Fruit fly (Drosophila melanogaster) whole organism, prepupa: Measurements from ENCODE around the gene stac.

Source experiments
- CG10631 ChIP-seq: fragments of 200-800 bp; sonication (Bioruptor generic); optimal IDR thresholded peaks from 2 replicates; lab custom pipeline; 2016; ENCODE audit warnings: missing biosample characterization, missing genetic modification characterization
- CG10669 ChIP-seq: fragments of 200-800 bp; sonication (Bioruptor generic); optimal IDR thresholded peaks from 3 replicates; lab custom pipeline; 2018; ENCODE audit warnings: missing biosample characterization, mild to moderate bottlenecking, missing genetic modification characterization, moderate library complexity
- CG11294 ChIP-seq: fragments of 200-800 bp; sonication (Bioruptor generic); IDR thresholded peaks from 2 replicates; pipeline ENCODE4 v1.3.6; 2022; ENCODE audit warnings: missing biosample characterization, missing genetic modification characterization
- CG11762 ChIP-seq: fragments of 200-800 bp; sonication (Bioruptor generic); optimal IDR thresholded peaks from 3 replicates; lab custom pipeline; 2016; ENCODE audit warnings: missing biosample characterization, missing genetic modification characterization; ENCODE audit not compliant: insufficient read depth
- CG11902 ChIP-seq: fragments of 200-800 bp; sonication (Bioruptor generic); optimal IDR thresholded peaks from 3 replicates; lab custom pipeline; 2016; ENCODE audit warnings: missing biosample characterization, missing genetic modification characterization
- CG15336 ChIP-seq: fragments of 200-800 bp; sonication (Bioruptor generic); IDR thresholded peaks from 2 replicates; pipeline ENCODE4 v1.3.6; 2022; ENCODE audit warnings: missing biosample characterization, missing genetic modification characterization
- CG1621 ChIP-seq: fragments of 200-800 bp; sonication (Bioruptor generic); optimal IDR thresholded peaks from 3 replicates; lab custom pipeline; 2018; ENCODE audit warnings: missing biosample characterization, mild to moderate bottlenecking, missing genetic modification characterization
- CG16779 ChIP-seq: fragments of 200-800 bp; sonication (Bioruptor generic); optimal IDR thresholded peaks from 3 replicates; lab custom pipeline; 2017; ENCODE audit warnings: missing biosample characterization, mild to moderate bottlenecking, missing genetic modification characterization
- CG31627 ChIP-seq: fragments of 200-800 bp; sonication (Bioruptor generic); optimal IDR thresholded peaks from 3 replicates; lab custom pipeline; 2016; ENCODE audit warnings: missing biosample characterization, missing genetic modification characterization
- CG32006 ChIP-seq: fragments of 200-800 bp; sonication (Bioruptor generic); optimal IDR thresholded peaks from 3 replicates; lab custom pipeline; 2017; ENCODE audit warnings: missing biosample characterization, mild to moderate bottlenecking, missing genetic modification characterization
- CG34406 ChIP-seq: fragments of 200-800 bp; sonication (Bioruptor generic); optimal IDR thresholded peaks from 3 replicates; lab custom pipeline; 2016; ENCODE audit warnings: missing biosample characterization, missing genetic modification characterization
- CG3919 ChIP-seq: fragments of 200-800 bp; sonication (Bioruptor generic); optimal IDR thresholded peaks from 3 replicates; lab custom pipeline; 2016; ENCODE audit warnings: missing biosample characterization, missing genetic modification characterization
- CG4318 ChIP-seq: fragments of 200-800 bp; sonication (Bioruptor generic); optimal IDR thresholded peaks from 3 replicates; lab custom pipeline; 2017; ENCODE audit warnings: missing biosample characterization, mild to moderate bottlenecking, missing genetic modification characterization
- CG6163 ChIP-seq: fragments of 200-800 bp; sonication (Bioruptor generic); IDR thresholded peaks from 3 replicates; pipeline ENCODE4 v1.3.6; 2022; ENCODE audit warnings: missing biosample characterization, missing genetic modification characterization
- CG6276 ChIP-seq: fragments of 200-800 bp; sonication (Bioruptor generic); optimal IDR thresholded peaks from 2 replicates; lab custom pipeline; 2017; ENCODE audit warnings: missing biosample characterization, mild to moderate bottlenecking, missing genetic modification characterization
- CG6792 ChIP-seq: fragments of 200-800 bp; sonication (Bioruptor generic); optimal IDR thresholded peaks from 3 replicates; lab custom pipeline; 2016; ENCODE audit warnings: missing biosample characterization, missing genetic modification characterization
- CG6808 ChIP-seq: fragments of 200-800 bp; sonication (Bioruptor generic); optimal IDR thresholded peaks from 3 replicates; lab custom pipeline; 2017; ENCODE audit warnings: missing biosample characterization, missing genetic modification characterization, mild to moderate bottlenecking, moderate library complexity, missing genetic modification reagents
- CG6854 ChIP-seq: fragments of 200-800 bp; sonication (Bioruptor generic); optimal IDR thresholded peaks from 2 replicates; lab custom pipeline; 2017; ENCODE audit warnings: missing biosample characterization, mild to moderate bottlenecking, missing genetic modification characterization
- CG7368 ChIP-seq: fragments of 200-800 bp; sonication (Bioruptor generic); optimal IDR thresholded peaks from 3 replicates; lab custom pipeline; 2016; ENCODE audit warnings: missing biosample characterization, missing genetic modification characterization
- CG8319 ChIP-seq: fragments of 200-800 bp; sonication (Bioruptor generic); optimal IDR thresholded peaks from 3 replicates; lab custom pipeline; 2016; ENCODE audit warnings: missing biosample characterization, missing genetic modification characterization
- CG8632 ChIP-seq: fragments of 200-800 bp; sonication (Bioruptor generic); optimal IDR thresholded peaks from 3 replicates; lab custom pipeline; 2016; ENCODE audit warnings: missing biosample characterization, missing genetic modification characterization
- CG9139 ChIP-seq: fragments of 200-800 bp; sonication (Bioruptor generic); optimal IDR thresholded peaks from 3 replicates; lab custom pipeline; 2017; ENCODE audit warnings: missing biosample characterization, mild to moderate bottlenecking, missing genetic modification characterization
- Eip75B ChIP-seq: fragments of 200-800 bp; sonication (Bioruptor generic); optimal IDR thresholded peaks from 3 replicates; lab custom pipeline; 2016; ENCODE audit warnings: missing biosample characterization, missing genetic modification characterization
- Eip78C ChIP-seq: fragments of 200-800 bp; sonication (Bioruptor generic); peaks from one replicate; lab custom pipeline; 2016; ENCODE audit warnings: missing biosample characterization, missing genetic modification characterization
- Eip93F ChIP-seq: fragments of 200-800 bp; sonication (Bioruptor generic); optimal IDR thresholded peaks from 2 replicates; lab custom pipeline; 2016; ENCODE audit warnings: missing biosample characterization, mild to moderate bottlenecking, missing genetic modification characterization
- Ets21C ChIP-seq: fragments of 200-800 bp; sonication (Bioruptor generic); optimal IDR thresholded peaks from 3 replicates; lab custom pipeline; 2016; ENCODE audit warnings: missing biosample characterization, missing genetic modification characterization
- Ets96B ChIP-seq: fragments of 200-800 bp; optimal IDR thresholded peaks from 2 replicates; lab custom pipeline; 2019; ENCODE audit warnings: missing biosample characterization, mild to moderate bottlenecking, missing genetic modification characterization, moderate library complexity
- Gug ChIP-seq: fragments of 200-800 bp; sonication (Bioruptor generic); IDR thresholded peaks from 2 replicates; pipeline ENCODE4 v1.3.6; 2022; ENCODE audit warnings: missing biosample characterization, missing genetic modification characterization
- Hr4 ChIP-seq: fragments of 200-800 bp; sonication (Bioruptor generic); optimal IDR thresholded peaks from 3 replicates; lab custom pipeline; 2016; ENCODE audit warnings: missing biosample characterization, missing genetic modification characterization
- Lpt ChIP-seq: fragments of 200-800 bp; sonication (Bioruptor generic); optimal IDR thresholded peaks from 3 replicates; lab custom pipeline; 2016; ENCODE audit warnings: missing biosample characterization, missing genetic modification characterization
- OdsH ChIP-seq: fragments of 200-800 bp; sonication (Bioruptor generic); optimal IDR thresholded peaks from 3 replicates; lab custom pipeline; 2016; ENCODE audit warnings: missing biosample characterization, missing genetic modification characterization
- Smox ChIP-seq: fragments of 200-800 bp; sonication (Bioruptor generic); optimal IDR thresholded peaks from 3 replicates; lab custom pipeline; 2016; ENCODE audit warnings: missing biosample characterization, missing genetic modification characterization
- Sox14 ChIP-seq: fragments of 200-800 bp; sonication (Bioruptor generic); optimal IDR thresholded peaks from 3 replicates; lab custom pipeline; 2016; ENCODE audit warnings: missing biosample characterization, missing genetic modification characterization
- achi ChIP-seq: fragments of 200-800 bp; sonication (Bioruptor generic); optimal IDR thresholded peaks from 3 replicates; lab custom pipeline; 2016; ENCODE audit warnings: missing biosample characterization, missing genetic modification characterization
- acj6 ChIP-seq: fragments of 200-800 bp; sonication (Bioruptor generic); optimal IDR thresholded peaks from 3 replicates; lab custom pipeline; 2016; ENCODE audit warnings: missing biosample characterization, missing genetic modification characterization
- cyc ChIP-seq: fragments of 200-800 bp; sonication (Bioruptor generic); optimal IDR thresholded peaks from 3 replicates; lab custom pipeline; 2016; ENCODE audit warnings: missing biosample characterization, missing genetic modification characterization
- dac ChIP-seq: fragments of 200-800 bp; sonication (Bioruptor generic); optimal IDR thresholded peaks from 2 replicates; lab custom pipeline; 2017; ENCODE audit warnings: missing biosample characterization, mild to moderate bottlenecking, missing genetic modification characterization
- dsx ChIP-seq: fragments of 200-800 bp; optimal IDR thresholded peaks from 3 replicates; lab custom pipeline; 2019; ENCODE audit warnings: missing biosample characterization, mild to moderate bottlenecking, missing genetic modification characterization, moderate library complexity; ENCODE audit not compliant: poor library complexity, severe bottlenecking
- esn ChIP-seq: fragments of 200-800 bp; sonication (Bioruptor generic); optimal IDR thresholded peaks from 2 replicates; lab custom pipeline; 2016; ENCODE audit warnings: missing biosample characterization, mild to moderate bottlenecking, missing genetic modification characterization, moderate library complexity
- fd59A ChIP-seq: fragments of 200-800 bp; sonication (Bioruptor generic); optimal IDR thresholded peaks from 2 replicates; lab custom pipeline; 2017; ENCODE audit warnings: missing biosample characterization, mild to moderate bottlenecking, missing genetic modification characterization, missing genetic modification reagents
- fd85E ChIP-seq: fragments of 200-800 bp; sonication (Bioruptor generic); optimal IDR thresholded peaks from 3 replicates; lab custom pipeline; 2016; ENCODE audit warnings: missing biosample characterization, missing genetic modification characterization
- fkh ChIP-seq: fragments of 200-800 bp; sonication (Bioruptor generic); optimal IDR thresholded peaks from 3 replicates; lab custom pipeline; 2017; ENCODE audit warnings: missing biosample characterization, mild to moderate bottlenecking, missing genetic modification characterization, moderate library complexity
- lz ChIP-seq: fragments of 200-800 bp; sonication (Bioruptor generic); optimal IDR thresholded peaks from 3 replicates; lab custom pipeline; 2016; ENCODE audit warnings: missing biosample characterization, missing genetic modification characterization
- salr ChIP-seq, 2 experiments: fragments of 200-800 bp; sonication (Bioruptor generic); optimal IDR thresholded peaks; 3 replicates each; lab custom pipeline; 2016 to 2018; ENCODE audit warnings: missing biosample characterization in 2 of 2, missing genetic modification characterization in 2 of 2, mild to moderate bottlenecking in 1 of 2
- spab ChIP-seq: fragments of 200-800 bp; sonication (Bioruptor generic); optimal IDR thresholded peaks from 2 replicates; lab custom pipeline; 2017; ENCODE audit warnings: missing biosample characterization, mild to moderate bottlenecking, missing genetic modification characterization, missing genetic modification reagents
- svp ChIP-seq: fragments of 200-800 bp; sonication (Bioruptor generic); peaks from one replicate; lab custom pipeline; 2016; ENCODE audit warnings: missing biosample characterization, missing genetic modification characterization
- vri ChIP-seq: fragments of 200-800 bp; sonication (Bioruptor generic); optimal IDR thresholded peaks from 3 replicates; lab custom pipeline; 2016; ENCODE audit warnings: missing biosample characterization, mild to moderate bottlenecking, missing genetic modification characterization

stac gene

DNA sequence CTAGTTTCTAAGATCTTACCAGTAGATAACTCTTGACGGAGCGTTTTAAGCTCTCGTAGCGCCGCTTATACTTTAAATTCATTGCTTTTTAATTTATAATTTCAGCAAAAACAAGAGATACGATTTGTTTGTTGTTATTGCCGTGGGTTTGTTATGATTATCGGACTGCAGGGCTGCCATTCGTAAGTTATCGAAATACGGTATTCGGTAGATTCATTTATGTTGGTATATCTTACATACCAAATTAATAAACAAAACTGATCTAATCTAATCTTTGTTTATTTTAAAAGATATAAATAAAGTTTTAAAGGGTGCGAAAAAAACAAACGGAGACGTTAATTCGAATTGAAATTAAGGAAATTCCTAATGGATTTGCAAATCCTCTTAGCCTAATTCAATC is at the start of gene stac, which contains the start of gene CG31111:
TSS of gene stac (plus strand) at position 271 of the 400 bp plus-strand sequence.
TSS of gene CG31111 (minus strand) at position 162 of the 400 bp plus-strand sequence.
- TF ChIP-seq CG34406 (GFP tag; lab: Kevin White, UChicago) (no peak), fkh (peak; percentile 82), CG3919 (GFP tag; lab: Kevin White, UChicago) (no peak), Eip93F (GFP tag; lab: Kevin White, UChicago) (peak; percentile 18)
- TF ChIP-seq, all 60 proteins: peak for 2

- peak; percentile 84 for TF ChIP-seq CG10669 (GFP tag; lab: Kevin White, UChicago)
- TF ChIP-seq acj6 (GFP tag; lab: Kevin White, UChicago): peak; percentile 83
- TF ChIP-seq CG31627: peak; percentile 57
- peak; percentile 95 for TF ChIP-seq Eip78C (GFP tag; lab: Kevin White, UChicago)
- peak; percentile 78 for TF ChIP-seq dsx (GFP tag; lab: Kevin White, UChicago)
- TF ChIP-seq CG9139 (GFP tag; lab: Kevin White, UChicago): peak; percentile 71
- TF ChIP-seq CG6792 (GFP tag; lab: Kevin White, UChicago): peak; percentile 79
- TF ChIP-seq CG32006 (GFP tag; lab: Kevin White, UChicago): peak; percentile 95
- TF ChIP-seq CG34406 (GFP tag; lab: Kevin White, UChicago): peak; percentile 67
- TF ChIP-seq CG15336 (GFP tag; lab: Robert Waterston, UW): peak; percentile 95
- peak; percentile 85 for TF ChIP-seq Ets96B (tag; lab: Kevin White, UChicago)
- peak; percentile 68 for TF ChIP-seq cyc (GFP tag; lab: Kevin White, UChicago)
- TF ChIP-seq CG6808: peak; percentile 87
- no peak for TF ChIP-seq vri
- TF ChIP-seq CG6854 (GFP tag; lab: Kevin White, UChicago): peak; percentile 13
- TF ChIP-seq CG8319 (GFP tag; lab: Kevin White, UChicago): peak; percentile 33
- peak; percentile 85 for TF ChIP-seq spab (GFP tag; lab: Kevin White, UChicago)
- peak; percentile 74 for TF ChIP-seq lz (GFP tag; lab: Kevin White, UChicago)
- TF ChIP-seq CG11294 (GFP tag; lab: Robert Waterston, UW): peak; percentile 82
- TF ChIP-seq fkh: no peak
- peak; percentile 44 for TF ChIP-seq CG11902 (GFP tag; lab: Kevin White, UChicago)
- TF ChIP-seq Gug (GFP tag; lab: Robert Waterston, UW): peak; percentile 89
- TF ChIP-seq Eip93F (GFP tag; lab: Kevin White, UChicago): no peak
- TF ChIP-seq salr (GFP tag; optimal IDR thresholded peaks at IDR 0.05; lab: Kevin White, UChicago): peak; percentile 82 to 88
- peak; percentile 90 for TF ChIP-seq achi
- TF ChIP-seq svp (GFP tag; lab: Kevin White, UChicago): peak; percentile 83
- peak; percentile 95 for TF ChIP-seq CG6163 (GFP tag; lab: Robert Waterston, UW)
- peak; percentile 94 for TF ChIP-seq CG3919 (GFP tag; lab: Kevin White, UChicago)
- no peak for TF ChIP-seq fd85E (GFP tag; lab: Kevin White, UChicago)
- peak; percentile 55 for TF ChIP-seq CG8632
- TF ChIP-seq Lpt: peak; percentile 89
- peak; percentile 85 for TF ChIP-seq fd59A (GFP tag; lab: Kevin White, UChicago)
- peak; percentile 79 for TF ChIP-seq CG16779 (tag; lab: Kevin White, UChicago)
- peak; percentile 49 for TF ChIP-seq Smox (GFP tag; lab: Kevin White, UChicago)
- TF ChIP-seq CG6276 (GFP tag; lab: Kevin White, UChicago): peak; percentile 94
- peak; percentile 84 for TF ChIP-seq OdsH (GFP tag; lab: Kevin White, UChicago)
- TF ChIP-seq CG10631: peak; percentile 85
- no peak for TF ChIP-seq esn (GFP tag; lab: Kevin White, UChicago)
- peak; percentile 84 for TF ChIP-seq CG11762 (GFP tag; lab: Kevin White, UChicago)
- peak; percentile 85 for TF ChIP-seq Eip75B (GFP tag; lab: Kevin White, UChicago)
- TF ChIP-seq dac (GFP tag; lab: Kevin White, UChicago): peak; percentile 90
- TF ChIP-seq Sox14: peak; percentile 88
- peak; percentile 37 for TF ChIP-seq Ets21C
- peak; percentile 93 for TF ChIP-seq Hr4 (GFP tag; lab: Kevin White, UChicago)
- TF ChIP-seq CG7368 (GFP tag; lab: Kevin White, UChicago): peak; percentile 74
- peak; percentile 89 for TF ChIP-seq CG4318 (GFP tag; lab: Kevin White, UChicago)
- peak; percentile 88 for TF ChIP-seq CG1621 (tag; lab: Kevin White, UChicago)
These were observed 46.2 kb upstream of the stac start for dm6 chr3R:25009745-25010446.
